1 fruit fly cellular context compared by ENCODE assay signal in the genomic region with DNA sequence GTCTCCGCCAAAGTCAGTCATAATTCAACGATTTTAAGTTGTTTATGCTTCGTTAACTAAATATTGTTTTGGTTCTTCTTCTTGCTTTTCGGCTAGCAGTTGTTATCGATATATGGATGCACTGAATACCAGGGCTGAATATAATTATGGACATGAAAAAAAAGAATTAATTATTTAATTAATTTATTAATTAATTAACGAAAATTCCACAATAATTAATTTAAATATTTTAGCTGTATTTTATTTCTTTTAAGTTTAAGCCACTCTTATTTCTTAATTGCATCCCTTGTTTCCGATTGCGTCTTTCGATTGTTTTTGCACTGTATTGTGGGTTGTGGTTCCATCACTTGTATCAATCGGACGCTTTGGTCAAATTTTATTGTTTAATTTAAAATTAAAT.
A peak's percentile ranks its signal among the peaks of the same experiment; 100 is the strongest.
TF ChIP-seq lines count a peak whose summit lies in the region.

A gene (minus strand): TSS at position 112 of the 400 bp plus-strand sequence.
A gene (plus strand): TSS at position 326 of the 400 bp plus-strand sequence.

TF ChIP-seq in whole organism, embryonic, 481 proteins besides CTCF, POLR2A, EP300 and RAD21 (continued from another document and continues in another):
- TF ChIP-seq hbn (GFP tag; IDR thresholded peaks at IDR 0.05; lab: Robert Waterston, UW; ENCODE audit: partially characterized antibody) (peak; percentile 68; the same call in 1 of the 2 replicates), Deaf1 (tag; optimal IDR thresholded peaks at IDR 0.05; lab: Kevin White, UChicago) (no peak), NfI (GFP tag; optimal IDR thresholded peaks at IDR 0.05; lab: Kevin White, UChicago) (no peak), Eip74EF (GFP tag; optimal IDR thresholded peaks at IDR 0.05; lab: Kevin White, UChicago) (no peak), phol (tag; optimal IDR thresholded peaks at IDR 0.05; lab: Kevin White, UChicago) (peak; percentile 94), fu2 (GFP tag; optimal IDR thresholded peaks at IDR 0.05; lab: Kevin White, UChicago) (peak; percentile 48), Kr (GFP tag; optimal IDR thresholded peaks at IDR 0.05; lab: Kevin White, UChicago) (no peak), ro (GFP tag; IDR thresholded peaks at IDR 0.05; lab: Robert Waterston, UW) (no peak), Max (GFP tag; optimal IDR thresholded peaks at IDR 0.05; lab: Kevin White, UChicago) (no peak), ato (GFP tag; IDR thresholded peaks at IDR 0.05; lab: Robert Waterston, UW; ENCODE audit: partially characterized antibody) (peak; percentile 57; the same call in 1 of the 2 replicates), cwo (GFP tag; optimal IDR thresholded peaks at IDR 0.05; lab: Kevin White, UChicago) (peak; percentile 72), CG18619 (GFP tag; optimal IDR thresholded peaks at IDR 0.05; lab: Kevin White, UChicago) (peak; percentile 22), CG10979 (tag; optimal IDR thresholded peaks at IDR 0.05; lab: Kevin White, UChicago) (peak; percentile 69), ERR (GFP tag; optimal IDR thresholded peaks at IDR 0.05; lab: Kevin White, UChicago) (no peak), CG43689 (GFP tag; IDR thresholded peaks at IDR 0.05; lab: Robert Waterston, UW) (peak; percentile 56; the same call in 1 of the 2 replicates), CG8281 (tag; optimal IDR thresholded peaks at IDR 0.05; lab: Kevin White, UChicago) (peak; percentile 73), Ada2b (GFP tag; IDR thresholded peaks at IDR 0.05; lab: Robert Waterston, UW) (no peak), CG7839 (tag; optimal IDR thresholded peaks at IDR 0.05; lab: Kevin White, UChicago) (no peak), CG18011 (GFP tag; optimal IDR thresholded peaks at IDR 0.05; lab: Kevin White, UChicago) (peak; percentile 77), rib (GFP tag; IDR thresholded peaks at IDR 0.05; lab: Robert Waterston, UW) (no peak), ssp (GFP tag; IDR thresholded peaks at IDR 0.05; lab: Robert Waterston, UW) (no peak), odd (GFP tag; optimal IDR thresholded peaks at IDR 0.05; lab: Kevin White, UChicago) (no peak), CG13775 (GFP tag; optimal IDR thresholded peaks at IDR 0.05; lab: Kevin White, UChicago) (peak; percentile 100), CG32767 (GFP tag; IDR thresholded peaks at IDR 0.05; lab: Robert Waterston, UW) (peak; percentile 70; the same call in 1 of the 2 replicates), CG4404 (GFP tag; IDR thresholded peaks at IDR 0.05; lab: Robert Waterston, UW) (peak; percentile 89), CG7271 (tag; optimal IDR thresholded peaks at IDR 0.05; lab: Kevin White, UChicago) (peak; percentile 93), ATbp (GFP tag; optimal IDR thresholded peaks at IDR 0.05; lab: Kevin White, UChicago) (peak; percentile 77), trh (GFP tag; optimal IDR thresholded peaks at IDR 0.05; lab: Kevin White, UChicago) (no peak), org-1 (GFP tag; optimal IDR thresholded peaks at IDR 0.05; lab: Kevin White, UChicago) (no peak), dimm (GFP tag; IDR thresholded peaks at IDR 0.05; lab: Robert Waterston, UW) (peak; percentile 7; the same call in 1 of the 2 replicates), D19A (tag; optimal IDR thresholded peaks at IDR 0.05; lab: Kevin White, UChicago) (no peak), stc (GFP tag; IDR thresholded peaks at IDR 0.05; lab: Robert Waterston, UW) (peak; percentile 85), CG3726 (GFP tag; IDR thresholded peaks at IDR 0.05; lab: Robert Waterston, UW) (peak; percentile 47; the same call in 1 of the 3 replicates), CG10654 (GFP tag; optimal IDR thresholded peaks at IDR 0.05; lab: Kevin White, UChicago) (peak; percentile 78), Sin3A (optimal IDR thresholded peaks at IDR 0.05; lab: Kevin White, UChicago) (no peak), CG4617 (GFP tag; optimal IDR thresholded peaks at IDR 0.05; lab: Kevin White, UChicago; ENCODE audit: borderline replicate concordance) (peak; percentile 92), stwl (tag; optimal IDR thresholded peaks at IDR 0.05; lab: Kevin White, UChicago) (peak; percentile 92), en (GFP tag; optimal IDR thresholded peaks at IDR 0.05; lab: Kevin White, UChicago) (no peak), pho (GFP tag; optimal IDR thresholded peaks at IDR 0.05; lab: Kevin White, UChicago) (peak; percentile 41), ap (GFP tag; IDR thresholded peaks at IDR 0.05; lab: Robert Waterston, UW) (no peak), CG4424 (GFP tag; optimal IDR thresholded peaks at IDR 0.05; lab: Kevin White, UChicago) (peak; percentile 89), H2.0 (GFP tag; IDR thresholded peaks at IDR 0.05; lab: Robert Waterston, UW) (no peak), NFAT (GFP tag; IDR thresholded peaks at IDR 0.05; lab: Robert Waterston, UW) (peak; percentile 88), Adf1 (GFP tag; IDR thresholded peaks at IDR 0.05; lab: Robert Waterston, UW) (peak; percentile 34), CG3407 (GFP tag; optimal IDR thresholded peaks at IDR 0.05; lab: Kevin White, UChicago) (peak; percentile 81), cato (GFP tag; optimal IDR thresholded peaks at IDR 0.05; lab: Kevin White, UChicago; ENCODE audit: borderline replicate concordance) (peak; percentile 85), CG2712 (tag; optimal IDR thresholded peaks at IDR 0.05; lab: Kevin White, UChicago) (peak; percentile 96), Mad (GFP tag; optimal IDR thresholded peaks at IDR 0.05; lab: Kevin White, UChicago) (no peak), CG4707 (GFP tag; optimal IDR thresholded peaks at IDR 0.05; lab: Kevin White, UChicago) (peak; percentile 52), NC2β (GFP tag; optimal IDR thresholded peaks at IDR 0.05; lab: Kevin White, UChicago) (peak; percentile 57), kah (GFP tag; optimal IDR thresholded peaks at IDR 0.05; lab: Kevin White, UChicago) (peak; percentile 54), Bgb (GFP tag; IDR thresholded peaks at IDR 0.05; lab: Robert Waterston, UW; ENCODE audit: partially characterized antibody) (peak; percentile 69), gce (GFP tag; IDR thresholded peaks at IDR 0.05; lab: Robert Waterston, UW) (peak; percentile 67; the same call in 1 of the 3 replicates), Fer3 (tag; optimal IDR thresholded peaks at IDR 0.05; lab: Kevin White, UChicago) (peak; percentile 92), CG7928 (GFP tag; optimal IDR thresholded peaks at IDR 0.05; lab: Kevin White, UChicago) (peak; percentile 97), CG3995 (GFP tag; optimal IDR thresholded peaks at IDR 0.05; lab: Kevin White, UChicago) (peak; percentile 32), run (tag; optimal IDR thresholded peaks at IDR 0.05; lab: Kevin White, UChicago) (peak; percentile 66), nau (GFP tag; optimal IDR thresholded peaks at IDR 0.05; lab: Kevin White, UChicago) (no peak), pnt (GFP tag; optimal IDR thresholded peaks at IDR 0.05; lab: Kevin White, UChicago) (peak; percentile 48), Camta (GFP tag; optimal IDR thresholded peaks at IDR 0.05; lab: Kevin White, UChicago) (no peak), CG12391 (tag; optimal IDR thresholded peaks at IDR 0.05; lab: Kevin White, UChicago) (peak; percentile 98), psq (GFP tag; optimal IDR thresholded peaks at IDR 0.05; lab: Kevin White, UChicago) (peak; percentile 12), ftz-f1 (GFP tag; optimal IDR thresholded peaks at IDR 0.05; lab: Kevin White, UChicago) (no peak), tin (GFP tag; optimal IDR thresholded peaks at IDR 0.05; lab: Kevin White, UChicago) (peak; percentile 15), Hand (GFP tag; optimal IDR thresholded peaks at IDR 0.05; lab: Kevin White, UChicago) (peak; percentile 74), crc (GFP tag; optimal IDR thresholded peaks at IDR 0.05; lab: Kevin White, UChicago) (no peak), CG2199 (GFP tag; IDR thresholded peaks at IDR 0.05; lab: Robert Waterston, UW) (peak; percentile 69; the same call in 2 of the 3 replicates), tll (GFP tag; optimal IDR thresholded peaks at IDR 0.05; lab: Kevin White, UChicago) (no peak), CG17568 (GFP tag; optimal IDR thresholded peaks at IDR 0.05; lab: Kevin White, UChicago) (no peak), D19B (GFP tag; optimal IDR thresholded peaks at IDR 0.05; lab: Kevin White, UChicago) (peak; percentile 48), gem (tag; optimal IDR thresholded peaks at IDR 0.05; lab: Kevin White, UChicago) (peak; percentile 97), CG30020 (tag; optimal IDR thresholded peaks at IDR 0.05; lab: Kevin White, UChicago) (peak; percentile 81), nerfin-1 (tag; optimal IDR thresholded peaks at IDR 0.05; lab: Kevin White, UChicago) (peak; percentile 85), CG13123 (GFP tag; optimal IDR thresholded peaks at IDR 0.05; lab: Kevin White, UChicago) (peak; percentile 15), Optix (GFP tag; IDR thresholded peaks at IDR 0.05; lab: Robert Waterston, UW) (no peak), CG31441 (GFP tag; IDR thresholded peaks at IDR 0.05; lab: Robert Waterston, UW) (no peak; the same call in 1 of the 2 replicates), CG17829 (tag; optimal IDR thresholded peaks at IDR 0.05; lab: Kevin White, UChicago) (peak; percentile 97), wek (GFP tag; optimal IDR thresholded peaks at IDR 0.05; lab: Kevin White, UChicago) (no peak), CG12071 (GFP tag; optimal IDR thresholded peaks at IDR 0.05; lab: Kevin White, UChicago) (no peak), lola (GFP tag; optimal IDR thresholded peaks at IDR 0.05; lab: Kevin White, UChicago) (peak in 1 of 3 experiments; percentile 90), HLHmδ (GFP tag; optimal IDR thresholded peaks at IDR 0.05; lab: Kevin White, UChicago) (no peak), unpg (GFP tag; optimal IDR thresholded peaks at IDR 0.05; lab: Kevin White, UChicago) (no peak), B-H1 (GFP tag; IDR thresholded peaks at IDR 0.05; lab: Robert Waterston, UW) (peak; percentile 86), CG17328 (GFP tag; IDR thresholded peaks at IDR 0.05; lab: Robert Waterston, UW) (peak; percentile 83), ind (GFP tag; optimal IDR thresholded peaks at IDR 0.05; lab: Kevin White, UChicago) (peak; percentile 92), Lpt (GFP tag; optimal IDR thresholded peaks at IDR 0.05; lab: Kevin White, UChicago) (no peak), CG31388 (GFP tag; optimal IDR thresholded peaks at IDR 0.05; lab: Kevin White, UChicago) (no peak), CG6689 (GFP tag; IDR thresholded peaks at IDR 0.05; lab: Robert Waterston, UW) (peak; percentile 93), ken (GFP tag; IDR thresholded peaks at IDR 0.05; lab: Robert Waterston, UW) (no peak), CG17802 (tag; optimal IDR thresholded peaks at IDR 0.05; lab: Kevin White, UChicago) (peak; percentile 52), Nf-YC (tag; optimal IDR thresholded peaks at IDR 0.05; lab: Kevin White, UChicago) (no peak), trem (tag; optimal IDR thresholded peaks at IDR 0.05; lab: Kevin White, UChicago) (peak; percentile 95), Xrp1 (GFP tag; IDR thresholded peaks at IDR 0.05; lab: Robert Waterston, UW) (peak; percentile 94), CG18764 (GFP tag; optimal IDR thresholded peaks at IDR 0.05; lab: Kevin White, UChicago) (peak; percentile 83), CG6272 (GFP tag; IDR thresholded peaks at IDR 0.05; lab: Robert Waterston, UW) (peak; percentile 96), CG2120 (GFP tag; optimal IDR thresholded peaks at IDR 0.05; lab: Kevin White, UChicago) (peak; percentile 90), zf30C (GFP tag; optimal IDR thresholded peaks at IDR 0.05; lab: Kevin White, UChicago) (no peak), al (GFP tag; IDR thresholded peaks at IDR 0.05; lab: Robert Waterston, UW) (no peak; the same call in 1 of the 2 replicates), Atf3 (GFP tag; optimal IDR thresholded peaks at IDR 0.05; lab: Kevin White, UChicago) (no peak), CG5245 (GFP tag; optimal IDR thresholded peaks at IDR 0.05; lab: Kevin White, UChicago) (no peak), CrebB (tag; optimal IDR thresholded peaks at IDR 0.05; lab: Kevin White, UChicago) (peak; percentile 79), CG17612 (GFP tag; IDR thresholded peaks at IDR 0.05; lab: Robert Waterston, UW) (peak; percentile 65), Sry-β (GFP tag; optimal IDR thresholded peaks at IDR 0.05; lab: Kevin White, UChicago) (peak; percentile 9), ttk (GFP tag; IDR thresholded peaks at IDR 0.05; lab: Robert Waterston, UW) (no peak), CG16813 (GFP tag; IDR thresholded peaks at IDR 0.05; lab: Robert Waterston, UW; ENCODE audit: partially characterized antibody) (peak; percentile 76), dmrt99B (tag; optimal IDR thresholded peaks at IDR 0.05; lab: Kevin White, UChicago) (no peak), Oaz (GFP tag; IDR thresholded peaks at IDR 0.05; lab: Robert Waterston, UW) (no peak), CG8388 (GFP tag; optimal IDR thresholded peaks at IDR 0.05; lab: Kevin White, UChicago) (peak; percentile 93), lbe (GFP tag; optimal IDR thresholded peaks at IDR 0.05; lab: Kevin White, UChicago) (peak; percentile 82), gsb-n (tag; optimal IDR thresholded peaks at IDR 0.05; lab: Kevin White, UChicago) (no peak), sim (GFP tag; IDR thresholded peaks at IDR 0.05; lab: Robert Waterston, UW) (no peak), CG10147 (GFP tag; optimal IDR thresholded peaks at IDR 0.05; lab: Kevin White, UChicago) (no peak), CG32772 (GFP tag; IDR thresholded peaks at IDR 0.05; lab: Robert Waterston, UW) (peak; percentile 94), TFAM (GFP tag; optimal IDR thresholded peaks at IDR 0.05; lab: Kevin White, UChicago) (no peak), Ssrp (tag; optimal IDR thresholded peaks at IDR 0.05; lab: Kevin White, UChicago) (peak; percentile 89), CG6683 (GFP tag; optimal IDR thresholded peaks at IDR 0.05; lab: Kevin White, UChicago) (peak; percentile 64), repo (GFP tag; optimal IDR thresholded peaks at IDR 0.05; lab: Kevin White, UChicago) (no peak), croc (GFP tag; conservative IDR thresholded peaks at IDR 0.05; lab: Robert Waterston, UW) (peak; percentile 66), BEAF-32 (GFP tag; optimal IDR thresholded peaks at IDR 0.05; lab: Kevin White, UChicago) (peak; percentile 88), Dek (tag; optimal IDR thresholded peaks at IDR 0.05; lab: Kevin White, UChicago) (peak; percentile 93), CG9876 (GFP tag; optimal IDR thresholded peaks at IDR 0.05; lab: Kevin White, UChicago) (no peak), btn (GFP tag; optimal IDR thresholded peaks at IDR 0.05; lab: Kevin White, UChicago) (no peak), sob (GFP tag; IDR thresholded peaks at IDR 0.05; lab: Robert Waterston, UW) (no peak), sens (GFP tag; lab: Kevin White, UChicago) (peak; percentile 89), CG14441 (GFP tag; IDR thresholded peaks at IDR 0.05; lab: Robert Waterston, UW) (peak; percentile 91), fd102C (GFP tag; optimal IDR thresholded peaks at IDR 0.05; lab: Kevin White, UChicago) (peak; percentile 81), CG4282 (GFP tag; optimal IDR thresholded peaks at IDR 0.05; lab: Kevin White, UChicago) (no peak), grn (GFP tag; optimal IDR thresholded peaks at IDR 0.05; lab: Kevin White, UChicago) (no peak)
